Fruit fly (Drosophila melanogaster) whole organism, embryonic: Measurements from ENCODE around the gene NdufA3.

Source experiments
- Asciz ChIP-seq: fragments of 200-800 bp; sonication (Bioruptor generic); optimal IDR thresholded peaks from 2 replicates; lab custom pipeline; 2017; ENCODE audit warnings: missing biosample characterization, mild to moderate bottlenecking, missing genetic modification characterization, missing genetic modification reagents
- Atf-2 ChIP-seq: fragments of 200-800 bp; sonication (Bioruptor generic); optimal IDR thresholded peaks from 2 replicates; lab custom pipeline; 2016; ENCODE audit warnings: missing biosample characterization, missing genetic modification characterization
- B-H1 ChIP-seq: fragments of 200-800 bp; sonication (Bioruptor generic); IDR thresholded peaks from 3 replicates; pipeline ENCODE4 v1.3.6; 2022; ENCODE audit warnings: missing biosample characterization, missing genetic modification characterization
- CG11093 ChIP-seq: fragments of 200-800 bp; sonication (Bioruptor generic); IDR thresholded peaks from 3 replicates; pipeline ENCODE4 v1.3.6; 2022; ENCODE audit warnings: missing biosample characterization, missing genetic modification characterization
- CG12391 ChIP-seq: fragments of 200-800 bp; sonication (Bioruptor generic); optimal IDR thresholded peaks from 3 replicates; lab custom pipeline; 2018; ENCODE audit warnings: missing biosample characterization, mild to moderate bottlenecking, missing genetic modification characterization, moderate library complexity
- CG13123 ChIP-seq: fragments of 200-800 bp; sonication (Bioruptor generic); optimal IDR thresholded peaks from 2 replicates; lab custom pipeline; 2016; ENCODE audit warnings: missing biosample characterization, missing genetic modification characterization
- CG1602 ChIP-seq: fragments of 200-800 bp; sonication (Bioruptor generic); optimal IDR thresholded peaks from 3 replicates; lab custom pipeline; 2016; ENCODE audit warnings: missing biosample characterization, missing genetic modification characterization
- CG17829 ChIP-seq: fragments of 200-800 bp; optimal IDR thresholded peaks from 2 replicates; lab custom pipeline; 2019; ENCODE audit warnings: missing biosample characterization, mild to moderate bottlenecking, missing genetic modification characterization, moderate library complexity
- CG18262 ChIP-seq: fragments of 200-800 bp; optimal IDR thresholded peaks from 3 replicates; lab custom pipeline; 2019; ENCODE audit warnings: missing biosample characterization, mild to moderate bottlenecking, missing genetic modification characterization, moderate library complexity
- CG2712 ChIP-seq: fragments of 200-800 bp; optimal IDR thresholded peaks from 3 replicates; lab custom pipeline; 2019; ENCODE audit warnings: missing biosample characterization, mild to moderate bottlenecking, missing genetic modification characterization, moderate library complexity
- CG30431 ChIP-seq: fragments of 200-800 bp; sonication (Bioruptor generic); optimal IDR thresholded peaks from 2 replicates; lab custom pipeline; 2017; ENCODE audit warnings: missing biosample characterization, missing genetic modification characterization
- CG31365 ChIP-seq: fragments of 200-800 bp; sonication (Bioruptor generic); optimal IDR thresholded peaks from 2 replicates; lab custom pipeline; 2018; ENCODE audit warnings: missing biosample characterization, mild to moderate bottlenecking, missing genetic modification characterization
- CG3163 ChIP-seq: fragments of 200-800 bp; sonication (Bioruptor generic); optimal IDR thresholded peaks from 3 replicates; lab custom pipeline; 2016; ENCODE audit warnings: missing biosample characterization, missing genetic modification characterization
- CG32532 ChIP-seq: fragments of 200-800 bp; sonication (Bioruptor generic); IDR thresholded peaks from 2 replicates; pipeline ENCODE4 v1.3.6; 2022; ENCODE audit warnings: missing biosample characterization, missing genetic modification characterization
- CG34422 ChIP-seq: fragments of 200-800 bp; sonication (Bioruptor generic); IDR thresholded peaks from 3 replicates; pipeline ENCODE4 v1.3.6; 2022; ENCODE audit warnings: missing biosample characterization, missing genetic modification characterization
- CG4617 ChIP-seq: fragments of 200-800 bp; sonication (Bioruptor generic); optimal IDR thresholded peaks from 3 replicates; lab custom pipeline; 2016; ENCODE audit warnings: missing biosample characterization, missing genetic modification characterization, borderline replicate concordance
- CG9437 ChIP-seq: fragments of 200-800 bp; sonication (Bioruptor generic); optimal IDR thresholded peaks from 2 replicates; lab custom pipeline; 2018; ENCODE audit warnings: missing biosample characterization, mild to moderate bottlenecking, missing genetic modification characterization
- CrebB ChIP-seq: fragments of 200-800 bp; sonication (Bioruptor generic); optimal IDR thresholded peaks from 3 replicates; lab custom pipeline; 2018; ENCODE audit warnings: missing biosample characterization, mild to moderate bottlenecking, missing genetic modification characterization
- D19A ChIP-seq: fragments of 200-800 bp; optimal IDR thresholded peaks from 3 replicates; lab custom pipeline; 2019; ENCODE audit warnings: missing biosample characterization, mild to moderate bottlenecking, missing genetic modification characterization, moderate library complexity
- Doc3 ChIP-seq: fragments of 200-800 bp; sonication (Bioruptor generic); IDR thresholded peaks from 3 replicates; pipeline ENCODE4 v1.3.6; 2022; ENCODE audit warnings: missing biosample characterization, missing genetic modification characterization; ENCODE audit not compliant: partially characterized antibody
- Eip74EF ChIP-seq, 2 experiments: fragments of 200-800 bp in 1 of 2; fragments of >200 bp in 1 of 2; sonication (Bioruptor generic) in 1 of 2; optimal IDR thresholded peaks; 2 replicates each; lab custom pipeline; 2017 to 2019; ENCODE audit warnings: missing biosample characterization in 2 of 2, missing genetic modification characterization in 2 of 2, mild to moderate bottlenecking in 1 of 2, moderate library complexity in 1 of 2
- Elba2 ChIP-seq: fragments of 200-800 bp; sonication (Bioruptor generic); optimal IDR thresholded peaks from 3 replicates; lab custom pipeline; 2016; ENCODE audit warnings: missing biosample characterization, missing genetic modification characterization
- Hr51 ChIP-seq, 2 experiments: fragments of 200-800 bp; sonication (Bioruptor generic); optimal IDR thresholded peaks; 2 replicates in 1 of 2; 3 replicates in 1 of 2; lab custom pipeline; 2016 to 2018; ENCODE audit warnings: missing biosample characterization in 2 of 2, missing genetic modification characterization in 2 of 2, mild to moderate bottlenecking in 1 of 2, moderate library complexity in 1 of 2
- Kr ChIP-seq: fragments of 200-800 bp; sonication (Bioruptor generic); optimal IDR thresholded peaks from 2 replicates; lab custom pipeline; 2017; ENCODE audit warnings: missing biosample characterization, mild to moderate bottlenecking, missing genetic modification characterization
- Mad ChIP-seq: fragments of 200-800 bp; sonication (Bioruptor generic); optimal IDR thresholded peaks from 2 replicates; lab custom pipeline; 2016; ENCODE audit warnings: missing biosample characterization, missing genetic modification characterization
- NFAT ChIP-seq: fragments of 200-800 bp; sonication (Bioruptor generic); IDR thresholded peaks from 2 replicates; pipeline ENCODE4 v1.3.6; 2022; ENCODE audit warnings: missing biosample characterization, missing genetic modification characterization
- Oaz ChIP-seq: fragments of 200-800 bp; sonication (Bioruptor generic); IDR thresholded peaks from 2 replicates; pipeline ENCODE4 v1.3.6; 2022; ENCODE audit warnings: missing biosample characterization, missing genetic modification characterization
- Pdp1 ChIP-seq, 2 experiments: fragments of 200-800 bp; sonication (Bioruptor generic); optimal IDR thresholded peaks; 3 replicates each; lab custom pipeline; 2016; ENCODE audit warnings: missing biosample characterization in 2 of 2, missing genetic modification characterization in 2 of 2, mild to moderate bottlenecking in 1 of 2, moderate library complexity in 1 of 2
- Taf1 ChIP-seq: fragments of 200-800 bp; sonication (Bioruptor generic); IDR thresholded peaks from 2 replicates; pipeline ENCODE4 v1.3.6; 2022; ENCODE audit warnings: missing biosample characterization, missing genetic modification characterization
- Usf ChIP-seq: fragments of 200-800 bp; sonication (Bioruptor generic); optimal IDR thresholded peaks from 2 replicates; lab custom pipeline; 2017; ENCODE audit warnings: missing genotype, missing biosample characterization, missing genetic modification characterization
- al ChIP-seq: fragments of 200-800 bp; sonication (Bioruptor generic); IDR thresholded peaks from 2 replicates; pipeline ENCODE4 v1.3.6; 2022; ENCODE audit warnings: missing biosample characterization, missing genetic modification characterization
- btn ChIP-seq: fragments of 200-800 bp; sonication (Bioruptor generic); optimal IDR thresholded peaks from 2 replicates; lab custom pipeline; 2016; ENCODE audit warnings: missing biosample characterization, missing genetic modification characterization
- cad ChIP-seq: fragments of >200 bp; optimal IDR thresholded peaks from 2 replicates; lab custom pipeline; 2017; ENCODE audit warnings: missing biosample characterization, missing genetic modification characterization
- crol ChIP-seq: fragments of 200-800 bp; sonication (Bioruptor generic); IDR thresholded peaks from 2 replicates; pipeline ENCODE4 v1.3.6; 2022; ENCODE audit warnings: missing biosample characterization, missing genetic modification characterization
- cwo ChIP-seq: fragments of 200-800 bp; sonication (Bioruptor generic); optimal IDR thresholded peaks from 3 replicates; lab custom pipeline; 2017; ENCODE audit warnings: missing biosample characterization, missing genetic modification characterization, mild to moderate bottlenecking, moderate library complexity, missing genetic modification reagents
- emc ChIP-seq: fragments of 200-800 bp; sonication (Bioruptor generic); optimal IDR thresholded peaks from 2 replicates; lab custom pipeline; 2016; ENCODE audit warnings: missing biosample characterization, missing genetic modification characterization
- exex ChIP-seq: fragments of 200-800 bp; sonication (Bioruptor generic); optimal IDR thresholded peaks from 4 replicates; lab custom pipeline; 2018; ENCODE audit warnings: missing biosample characterization, mild to moderate bottlenecking, missing genetic modification characterization, moderate library complexity
- gcm ChIP-seq: fragments of 200-800 bp; sonication (Bioruptor generic); optimal IDR thresholded peaks from 2 replicates; lab custom pipeline; 2019; ENCODE audit warnings: missing biosample characterization, mild to moderate bottlenecking, missing genetic modification characterization, moderate library complexity
- gt ChIP-seq: fragments of 200-800 bp; sonication (Bioruptor generic); IDR thresholded peaks from 2 replicates; pipeline ENCODE4 v1.3.6; 2022; ENCODE audit warnings: missing biosample characterization, missing genetic modification characterization
- h ChIP-seq: fragments of >200 bp; optimal IDR thresholded peaks from 2 replicates; lab custom pipeline; 2017
- her ChIP-seq: fragments of 200-800 bp; sonication (Bioruptor generic); optimal IDR thresholded peaks from 2 replicates; lab custom pipeline; 2016; ENCODE audit warnings: missing biosample characterization, missing genetic modification characterization
- insv ChIP-seq, 2 experiments: fragments of 200-800 bp; sonication (Bioruptor generic); optimal IDR thresholded peaks; 3 replicates each; lab custom pipeline; 2016 to 2018; ENCODE audit warnings: missing biosample characterization in 2 of 2, missing genetic modification characterization in 2 of 2
- pfk ChIP-seq: fragments of 200-800 bp; sonication (Bioruptor generic); optimal IDR thresholded peaks from 2 replicates; lab custom pipeline; 2018; ENCODE audit warnings: missing biosample characterization, mild to moderate bottlenecking, missing genetic modification characterization, moderate library complexity
- pita ChIP-seq: fragments of 200-800 bp; sonication (Bioruptor generic); optimal IDR thresholded peaks from 2 replicates; lab custom pipeline; 2017; ENCODE audit warnings: missing biosample characterization, mild to moderate bottlenecking, missing genetic modification characterization
- psq ChIP-seq: fragments of 200-800 bp; sonication (Bioruptor generic); optimal IDR thresholded peaks from 2 replicates; lab custom pipeline; 2017; ENCODE audit warnings: missing biosample characterization, missing genetic modification characterization
- pum ChIP-seq: fragments of 200-800 bp; sonication (Bioruptor generic); optimal IDR thresholded peaks from 2 replicates; lab custom pipeline; 2016; ENCODE audit warnings: missing biosample characterization, missing genetic modification characterization
- schlank ChIP-seq: fragments of 200-800 bp; sonication (Bioruptor generic); optimal IDR thresholded peaks from 2 replicates; lab custom pipeline; 2018; ENCODE audit warnings: missing biosample characterization, mild to moderate bottlenecking, missing genetic modification characterization
- seq ChIP-seq: fragments of 200-800 bp; sonication (Bioruptor generic); IDR thresholded peaks from 2 replicates; pipeline ENCODE4 v1.3.6; 2022; ENCODE audit warnings: missing biosample characterization, missing genetic modification characterization
- sisA ChIP-seq: fragments of 200-800 bp; sonication (Bioruptor generic); IDR thresholded peaks from 2 replicates; pipeline ENCODE4 v1.3.6; 2022; ENCODE audit warnings: missing biosample characterization, missing genetic modification characterization
- slou ChIP-seq: fragments of 200-800 bp; sonication (Bioruptor generic); optimal IDR thresholded peaks from 3 replicates; lab custom pipeline; 2016; ENCODE audit warnings: missing biosample characterization, missing genetic modification characterization
- wor ChIP-seq: fragments of 200-800 bp; sonication (Bioruptor generic); IDR thresholded peaks from 2 replicates; pipeline ENCODE4 v1.3.6; 2022; ENCODE audit warnings: missing biosample characterization, missing genetic modification characterization

NdufA3 gene

dm6 chrX:9196362-9196761 lies 36.5 kb upstream of the NdufA3 start, which contains the start of gene CG12118 (continued):
- TF ChIP-seq CG34422 (GFP tag; lab: Robert Waterston, UW) (peak; percentile 85), CG12391 (tag; lab: Kevin White, UChicago) (peak; percentile 91), emc (GFP tag; lab: Kevin White, UChicago) (no peak), Pdp1 (GFP tag; optimal IDR thresholded peaks at IDR 0.05; lab: Kevin White, UChicago) (peak; percentile 35 to 52), slou (GFP tag; lab: Kevin White, UChicago) (peak; percentile 70), cad (GFP tag; lab: Kevin White, UChicago) (no peak), Eip74EF (GFP tag; optimal IDR thresholded peaks at IDR 0.05; lab: Kevin White, UChicago) (peak in 1 of 2 experiments; percentile 54), insv (GFP tag; optimal IDR thresholded peaks at IDR 0.05; lab: Kevin White, UChicago) (peak in 1 of 2 experiments; percentile 7), seq (GFP tag; lab: Robert Waterston, UW) (peak; percentile 73), Mad (GFP tag; lab: Kevin White, UChicago) (peak; percentile 74), sisA (peak; percentile 70), pita (GFP tag; lab: Kevin White, UChicago) (no peak), pum (GFP tag; lab: Kevin White, UChicago) (no peak), Asciz (GFP tag; lab: Kevin White, UChicago) (no peak), her (GFP tag; lab: Kevin White, UChicago) (no peak), h (lab: Kevin White, UChicago) (no peak), CG18262 (tag; lab: Kevin White, UChicago) (peak; percentile 76), CG17829 (tag; lab: Kevin White, UChicago) (peak; percentile 74), CG30431 (GFP tag; lab: Kevin White, UChicago) (peak; percentile 8), btn (no peak), pfk (GFP tag; lab: Kevin White, UChicago) (no peak), al (GFP tag; lab: Robert Waterston, UW) (peak; percentile 86), NFAT (GFP tag; lab: Robert Waterston, UW) (peak; percentile 78), psq (peak; percentile 30), Atf-2 (GFP tag; lab: Kevin White, UChicago) (peak; percentile 9), wor (GFP tag; lab: Robert Waterston, UW) (peak; percentile 67), CG31365 (tag; lab: Kevin White, UChicago) (no peak), Oaz (GFP tag; lab: Robert Waterston, UW) (peak; percentile 48; the same call in 1 of the 2 replicates), D19A (tag; lab: Kevin White, UChicago) (peak; percentile 63), Doc3 (GFP tag; lab: Robert Waterston, UW) (peak; percentile 95), cwo (peak; percentile 49), gt (GFP tag; lab: Robert Waterston, UW) (no peak), CG9437 (GFP tag; lab: Kevin White, UChicago) (peak; percentile 71), Hr51 (GFP tag; optimal IDR thresholded peaks at IDR 0.05; lab: Kevin White, UChicago) (peak; percentile 53 to 80), Usf (GFP tag; lab: Kevin White, UChicago) (no peak), CG11093 (GFP tag; lab: Robert Waterston, UW) (peak; percentile 74), schlank (no peak), CG3163 (no peak), Kr (no peak), exex (tag; lab: Kevin White, UChicago) (peak; percentile 50), crol (GFP tag; lab: Robert Waterston, UW) (no peak), gcm (peak; percentile 64), Elba2 (GFP tag; lab: Kevin White, UChicago) (peak; percentile 23), CG4617 (GFP tag; lab: Kevin White, UChicago) (peak; percentile 52), CrebB (tag; lab: Kevin White, UChicago) (no peak), CG2712 (tag; lab: Kevin White, UChicago) (peak; percentile 85), CG1602 (GFP tag; lab: Kevin White, UChicago) (peak; percentile 83), CG13123 (peak; percentile 75), CG32532 (peak; percentile 82), B-H1 (GFP tag; lab: Robert Waterston, UW) (peak; percentile 62), Taf1 (GFP tag; lab: Robert Waterston, UW) (no peak)
